Fruit fly (Drosophila melanogaster) whole organism, embryonic: ENCODE data around the gene mus201.

Experiments used
- Abd-B ChIP-seq: fragments of 200-800 bp; sonication (Bioruptor generic); optimal IDR thresholded peaks from 2 replicates; lab custom pipeline; 2018; ENCODE audit warnings: missing biosample characterization, mild to moderate bottlenecking, missing genetic modification characterization, moderate library complexity
- CG11696 ChIP-seq: fragments of 200-800 bp; sonication (Bioruptor generic); IDR thresholded peaks from 2 replicates; pipeline ENCODE4 v1.3.6; 2022; ENCODE audit warnings: missing biosample characterization, missing genetic modification characterization
- CG12299 ChIP-seq: fragments of 200-800 bp; sonication (Bioruptor generic); optimal IDR thresholded peaks from 2 replicates; lab custom pipeline; 2018; ENCODE audit warnings: missing biosample characterization, mild to moderate bottlenecking, missing genetic modification characterization
- CG16779 ChIP-seq: fragments of 200-800 bp; sonication (Bioruptor generic); IDR thresholded peaks from 2 replicates; pipeline ENCODE4 v1.3.6; 2022; ENCODE audit warnings: missing biosample characterization, missing genetic modification characterization
- CG1792 ChIP-seq: fragments of 200-800 bp; sonication (Bioruptor generic); optimal IDR thresholded peaks from 2 replicates; lab custom pipeline; 2016; ENCODE audit warnings: missing biosample characterization, missing genetic modification characterization
- CG3065 ChIP-seq: fragments of 200-800 bp; sonication (Bioruptor generic); optimal IDR thresholded peaks from 2 replicates; lab custom pipeline; 2016; ENCODE audit warnings: missing biosample characterization, missing genetic modification characterization
- CG34422 ChIP-seq: fragments of 200-800 bp; sonication (Bioruptor generic); IDR thresholded peaks from 3 replicates; pipeline ENCODE4 v1.3.6; 2022; ENCODE audit warnings: missing biosample characterization, missing genetic modification characterization
- CG4730 ChIP-seq: fragments of 200-800 bp; sonication (Bioruptor generic); IDR thresholded peaks from 2 replicates; pipeline ENCODE4 v1.3.6; 2022; ENCODE audit warnings: missing biosample characterization, missing genetic modification characterization
- CG6654 ChIP-seq: fragments of 200-800 bp; sonication (Bioruptor generic); optimal IDR thresholded peaks from 2 replicates; lab custom pipeline; 2017; ENCODE audit warnings: missing biosample characterization, mild to moderate bottlenecking, missing genetic modification characterization
- CG6854 ChIP-seq: fragments of 200-800 bp; sonication (Bioruptor generic); optimal IDR thresholded peaks from 3 replicates; lab custom pipeline; 2017; ENCODE audit warnings: missing biosample characterization, mild to moderate bottlenecking, missing genetic modification characterization
- CG7963 ChIP-seq: fragments of 200-800 bp; sonication (Bioruptor generic); IDR thresholded peaks from 3 replicates; pipeline ENCODE4 v1.3.6; 2022; ENCODE audit warnings: missing biosample characterization, missing genetic modification characterization; ENCODE audit not compliant: partially characterized antibody
- CG9215 ChIP-seq: fragments of 200-800 bp; sonication (Bioruptor generic); IDR thresholded peaks from 2 replicates; pipeline ENCODE4 v1.3.6; 2022; ENCODE audit warnings: missing biosample characterization, missing genetic modification characterization
- CoRest ChIP-seq: fragments of 200-800 bp; sonication (Bioruptor generic); optimal IDR thresholded peaks from 3 replicates; lab custom pipeline; 2018; ENCODE audit warnings: missing biosample characterization, mild to moderate bottlenecking, missing genetic modification characterization, moderate library complexity
- D19B ChIP-seq: fragments of 200-800 bp; sonication (Bioruptor generic); optimal IDR thresholded peaks from 2 replicates; lab custom pipeline; 2017; ENCODE audit warnings: missing biosample characterization, mild to moderate bottlenecking, missing genetic modification characterization
- Dek ChIP-seq: fragments of 200-800 bp; sonication (Bioruptor generic); optimal IDR thresholded peaks from 3 replicates; lab custom pipeline; 2019; ENCODE audit warnings: missing biosample characterization, mild to moderate bottlenecking, missing genetic modification characterization, moderate library complexity
- E2f1 ChIP-seq: fragments of 200-800 bp; sonication (Bioruptor generic); IDR thresholded peaks from 2 replicates; pipeline ENCODE4 v1.3.6; 2022; ENCODE audit warnings: missing biosample characterization, missing genetic modification characterization
- Fer1 ChIP-seq: fragments of 200-800 bp; sonication (Bioruptor generic); optimal IDR thresholded peaks from 2 replicates; lab custom pipeline; 2017; ENCODE audit warnings: missing biosample characterization, mild to moderate bottlenecking, missing genetic modification characterization
- H2.0 ChIP-seq: fragments of 200-800 bp; sonication (Bioruptor generic); IDR thresholded peaks from 2 replicates; pipeline ENCODE4 v1.3.6; 2022; ENCODE audit warnings: missing biosample characterization, missing genetic modification characterization
- HLHmδ ChIP-seq: fragments of 200-800 bp; sonication (Bioruptor generic); optimal IDR thresholded peaks from 2 replicates; lab custom pipeline; 2018; ENCODE audit warnings: missing biosample characterization, mild to moderate bottlenecking, missing genetic modification characterization, moderate library complexity
- Neu2 ChIP-seq: fragments of 200-800 bp; sonication (Bioruptor generic); optimal IDR thresholded peaks from 3 replicates; lab custom pipeline; 2016; ENCODE audit warnings: missing biosample characterization, missing genetic modification characterization, borderline replicate concordance
- Nf-YC ChIP-seq: fragments of 200-800 bp; optimal IDR thresholded peaks from 3 replicates; lab custom pipeline; 2019; ENCODE audit warnings: missing biosample characterization, mild to moderate bottlenecking, missing genetic modification characterization, moderate library complexity
- Oli ChIP-seq: fragments of 200-800 bp; sonication (Bioruptor generic); optimal IDR thresholded peaks from 2 replicates; lab custom pipeline; 2018; ENCODE audit warnings: missing biosample characterization, mild to moderate bottlenecking, missing genetic modification characterization, moderate library complexity
- Poxn ChIP-seq: fragments of 200-800 bp; sonication (Bioruptor generic); IDR thresholded peaks from 2 replicates; pipeline ENCODE4 v1.3.6; 2022; ENCODE audit warnings: missing biosample characterization, missing genetic modification characterization
- Rfx ChIP-seq: fragments of 200-800 bp; sonication (Bioruptor generic); IDR thresholded peaks from 2 replicates; pipeline ENCODE4 v1.3.6; 2022; ENCODE audit warnings: missing biosample characterization, missing genetic modification characterization
- Tbp ChIP-seq: fragments of >200 bp; optimal IDR thresholded peaks from 2 replicates; lab custom pipeline; 2018; ENCODE audit warnings: missing biosample characterization, missing genetic modification characterization
- ase ChIP-seq: fragments of 200-800 bp; sonication (Bioruptor generic); IDR thresholded peaks from 3 replicates; pipeline ENCODE4 v1.3.6; 2022; ENCODE audit warnings: missing biosample characterization, missing genetic modification characterization
- bsh ChIP-seq, 2 experiments: fragments of 200-800 bp; sonication (Bioruptor generic); optimal IDR thresholded peaks; 2 replicates each; lab custom pipeline; 2017 to 2018; ENCODE audit warnings: mild to moderate bottlenecking in 2 of 2, missing biosample characterization in 2 of 2, missing genetic modification characterization in 2 of 2, moderate library complexity in 1 of 2
- caup ChIP-seq: fragments of 200-800 bp; sonication (Bioruptor generic); optimal IDR thresholded peaks from 3 replicates; lab custom pipeline; 2017; ENCODE audit warnings: missing biosample characterization, mild to moderate bottlenecking, missing genetic modification characterization, moderate library complexity; ENCODE audit not compliant: severe bottlenecking
- en ChIP-seq: fragments of 200-800 bp; sonication (Bioruptor generic); optimal IDR thresholded peaks from 2 replicates; lab custom pipeline; 2016; ENCODE audit warnings: missing biosample characterization, missing genetic modification characterization
- esg ChIP-seq: fragments of 200-800 bp; sonication (Bioruptor generic); conservative IDR thresholded peaks from 2 replicates; pipeline ENCODE4 v1.3.6; 2022; ENCODE audit warnings: missing biosample characterization, missing genetic modification characterization
- eve ChIP-seq, 2 experiments: fragments of >200 bp; optimal IDR thresholded peaks; 2 replicates each; lab custom pipeline; 2017; ENCODE audit warnings: missing biosample characterization in 2 of 2, missing genetic modification characterization in 2 of 2
- fd102C ChIP-seq: fragments of 200-800 bp; sonication (Bioruptor generic); optimal IDR thresholded peaks from 2 replicates; lab custom pipeline; 2018; ENCODE audit warnings: missing biosample characterization, mild to moderate bottlenecking, missing genetic modification characterization, moderate library complexity
- gfzf ChIP-seq: fragments of 200-800 bp; sonication (Bioruptor generic); optimal IDR thresholded peaks from 2 replicates; lab custom pipeline; 2016; ENCODE audit warnings: missing biosample characterization, mild to moderate bottlenecking, missing genetic modification characterization, moderate library complexity
- grau ChIP-seq: fragments of 200-800 bp; optimal IDR thresholded peaks from 3 replicates; lab custom pipeline; 2019; ENCODE audit warnings: missing biosample characterization, mild to moderate bottlenecking, missing genetic modification characterization, moderate library complexity
- gsb ChIP-seq: fragments of 200-800 bp; sonication (Bioruptor generic); IDR thresholded peaks from 2 replicates; pipeline ENCODE4 v1.3.6; 2022; ENCODE audit warnings: missing biosample characterization, missing genetic modification characterization
- jumu ChIP-seq: fragments of 200-800 bp; sonication (Bioruptor generic); optimal IDR thresholded peaks from 3 replicates; lab custom pipeline; 2016; ENCODE audit warnings: missing biosample characterization, missing genetic modification characterization
- onecut ChIP-seq: fragments of 200-800 bp; sonication (Bioruptor generic); IDR thresholded peaks from 2 replicates; pipeline ENCODE4 v1.3.6; 2022; ENCODE audit warnings: missing biosample characterization, missing genetic modification characterization
- phol ChIP-seq: fragments of 200-800 bp; sonication (Bioruptor generic); optimal IDR thresholded peaks from 3 replicates; lab custom pipeline; 2018; ENCODE audit warnings: missing biosample characterization, mild to moderate bottlenecking, missing genetic modification characterization, moderate library complexity
- pnt ChIP-seq: fragments of 200-800 bp; sonication (Bioruptor generic); optimal IDR thresholded peaks from 3 replicates; lab custom pipeline; 2016; ENCODE audit warnings: missing biosample characterization, missing genetic modification characterization
- psq ChIP-seq: fragments of 200-800 bp; sonication (Bioruptor generic); optimal IDR thresholded peaks from 2 replicates; lab custom pipeline; 2017; ENCODE audit warnings: missing biosample characterization, missing genetic modification characterization
- repo ChIP-seq: fragments of 200-800 bp; sonication (Bioruptor generic); optimal IDR thresholded peaks from 2 replicates; lab custom pipeline; 2016; ENCODE audit warnings: missing biosample characterization, missing genetic modification characterization
- sim ChIP-seq: fragments of 200-800 bp; sonication (Bioruptor generic); IDR thresholded peaks from 2 replicates; pipeline ENCODE4 v1.3.6; 2022; ENCODE audit warnings: missing biosample characterization, missing genetic modification characterization
- slou ChIP-seq: fragments of 200-800 bp; sonication (Bioruptor generic); optimal IDR thresholded peaks from 3 replicates; lab custom pipeline; 2016; ENCODE audit warnings: missing biosample characterization, missing genetic modification characterization
- tio ChIP-seq: fragments of 200-800 bp; sonication (Bioruptor generic); optimal IDR thresholded peaks from 2 replicates; lab custom pipeline; 2017; ENCODE audit warnings: missing biosample characterization, missing genetic modification characterization, inconsistent platforms
- unc-4 ChIP-seq: fragments of 200-800 bp; sonication (Bioruptor generic); IDR thresholded peaks from 2 replicates; pipeline ENCODE4 v1.3.6; 2022; ENCODE audit warnings: missing biosample characterization, missing genetic modification characterization; ENCODE audit not compliant: partially characterized antibody
- wek ChIP-seq: fragments of 200-800 bp; sonication (Bioruptor generic); optimal IDR thresholded peaks from 3 replicates; lab custom pipeline; 2018; ENCODE audit warnings: missing biosample characterization, mild to moderate bottlenecking, missing genetic modification characterization, moderate library complexity
- z ChIP-seq: fragments of 200-800 bp; sonication (Bioruptor generic); IDR thresholded peaks from 3 replicates; pipeline ENCODE4 v1.3.6; 2022; ENCODE audit warnings: missing biosample characterization, missing genetic modification characterization

The mus201 gene

dm6 chr2L:8463144-8464106, 25.5 kb downstream of the mus201 start, which contains the start of gene Agpat2 (continued):
- peak; percentile 66; the same call in 2 of the 3 replicates for TF ChIP-seq CG34422 (GFP tag; lab: Robert Waterston, UW)
- peak; percentile 52 for TF ChIP-seq Nf-YC (tag; lab: Kevin White, UChicago)
- 0 out of 2 replicates have a peak, but pooled peaks have one; percentile 15 for TF ChIP-seq Poxn
- peak; percentile 85 for TF ChIP-seq phol
- TF ChIP-seq gsb = no peak; the same call in 1 of the 2 replicates
- peak; percentile 81 for TF ChIP-seq CG12299
- no peak for TF ChIP-seq fd102C
- TF ChIP-seq CG11696 (GFP tag; lab: Robert Waterston, UW) = peak; percentile 64
- peak; percentile 65 for TF ChIP-seq CG6654 (GFP tag; lab: Kevin White, UChicago)
- peak; percentile 88 for TF ChIP-seq Oli (tag; lab: Kevin White, UChicago)
- no peak for TF ChIP-seq CG7963 (GFP tag; lab: Robert Waterston, UW)
- TF ChIP-seq CG9215 (GFP tag; lab: Robert Waterston, UW) = peak; percentile 56; the same call in 1 of the 2 replicates
- peak; percentile 67 for TF ChIP-seq en (GFP tag; lab: Kevin White, UChicago)
- peak; percentile 63 for TF ChIP-seq H2.0 (GFP tag; lab: Robert Waterston, UW)
- peak; percentile 87 for TF ChIP-seq CoRest (tag; lab: Kevin White, UChicago)
- peak; percentile 83 for TF ChIP-seq tio (GFP tag; lab: Kevin White, UChicago)
- TF ChIP-seq slou (GFP tag; lab: Kevin White, UChicago) = peak; percentile 86
- peak; percentile 44 for TF ChIP-seq CG4730 (GFP tag; lab: Robert Waterston, UW)

dm6 chr2L:8464107-8464582, 26.2 kb downstream of the mus201 start, which contains the start of gene prg:
TSS of gene prg (plus strand) at chr2L:8464488.
- TF ChIP-seq grau (tag; lab: Kevin White, UChicago) (peak; percentile 78), Neu2 (GFP tag; lab: Kevin White, UChicago) (no peak), CG16779 (GFP tag; lab: Robert Waterston, UW) (0 out of 2 replicates have a peak, but pooled peaks have one; percentile 58), esg (GFP tag; lab: Robert Waterston, UW) (0 out of 2 replicates have a peak, but pooled peaks have one; percentile 22), CG6854 (GFP tag; lab: Kevin White, UChicago) (peak; percentile 56), CG1792 (GFP tag; lab: Kevin White, UChicago) (peak; percentile 50), ase (no peak), bsh (GFP tag; optimal IDR thresholded peaks at IDR 0.05; lab: Kevin White, UChicago) (peak; percentile 7 to 58), CG3065 (no peak), Dek (tag; lab: Kevin White, UChicago) (peak; percentile 39), sim (GFP tag; lab: Robert Waterston, UW) (no peak), psq (GFP tag; lab: Kevin White, UChicago) (no peak), Tbp (GFP tag; lab: Kevin White, UChicago) (no peak), Fer1 (GFP tag; lab: Kevin White, UChicago) (peak; percentile 79), wek (no peak), Rfx (GFP tag; lab: Robert Waterston, UW) (peak; percentile 77), eve (GFP tag; optimal IDR thresholded peaks at IDR 0.05; lab: Kevin White, UChicago) (no peak), jumu (GFP tag; lab: Kevin White, UChicago) (peak; percentile 71), E2f1 (peak; percentile 35; the same call in 1 of the 2 replicates), z (GFP tag; lab: Robert Waterston, UW) (no peak), repo (GFP tag; lab: Kevin White, UChicago) (peak; percentile 38), unc-4 (GFP tag; lab: Robert Waterston, UW) (peak; percentile 94), D19B (GFP tag; lab: Kevin White, UChicago) (peak; percentile 53), caup (GFP tag; lab: Kevin White, UChicago) (peak; percentile 21), HLHmδ (GFP tag; lab: Kevin White, UChicago) (no peak), pnt (GFP tag; lab: Kevin White, UChicago) (peak; percentile 13), onecut (GFP tag; lab: Robert Waterston, UW) (peak; percentile 51), gfzf (GFP tag; lab: Kevin White, UChicago) (peak; percentile 26), Abd-B (GFP tag; lab: Kevin White, UChicago) (peak; percentile 52)
